Fruit fly (Drosophila melanogaster) whole organism, embryonic: ENCODE measurements around the gene CG32079.

ENCODE experiments used
- ATbp ChIP-seq: fragments of 200-800 bp; sonication (Bioruptor generic); optimal IDR thresholded peaks from 2 replicates; lab custom pipeline; 2017; ENCODE audit warnings: missing biosample characterization, mild to moderate bottlenecking, missing genetic modification characterization, missing genetic modification reagents
- Adf1 ChIP-seq: fragments of 200-800 bp; sonication (Bioruptor generic); IDR thresholded peaks from 2 replicates; pipeline ENCODE4 v1.3.6; 2022; ENCODE audit warnings: missing biosample characterization, missing genetic modification characterization
- CG11504 ChIP-seq: fragments of 200-800 bp; sonication (Bioruptor generic); optimal IDR thresholded peaks from 3 replicates; lab custom pipeline; 2019; ENCODE audit warnings: missing biosample characterization, mild to moderate bottlenecking, missing genetic modification characterization, moderate library complexity
- CG11723 ChIP-seq: fragments of 200-800 bp; sonication (Bioruptor generic); optimal IDR thresholded peaks from 2 replicates; lab custom pipeline; 2017; ENCODE audit warnings: missing biosample characterization, mild to moderate bottlenecking, missing genetic modification characterization
- CG1233 ChIP-seq: fragments of 200-800 bp; sonication (Bioruptor generic); optimal IDR thresholded peaks from 4 replicates; lab custom pipeline; 2018; ENCODE audit warnings: missing biosample characterization, mild to moderate bottlenecking, missing genetic modification characterization
- CG12744 ChIP-seq: fragments of 200-800 bp; sonication (Bioruptor generic); optimal IDR thresholded peaks from 2 replicates; lab custom pipeline; 2016; ENCODE audit warnings: missing biosample characterization, missing genetic modification characterization
- CG12942 ChIP-seq: fragments of 200-800 bp; sonication (Bioruptor generic); optimal IDR thresholded peaks from 3 replicates; lab custom pipeline; 2016; ENCODE audit warnings: missing biosample characterization, missing genetic modification characterization
- CG13775 ChIP-seq: fragments of 200-800 bp; sonication (Bioruptor generic); optimal IDR thresholded peaks from 3 replicates; lab custom pipeline; 2017; ENCODE audit warnings: missing biosample characterization, mild to moderate bottlenecking, missing genetic modification characterization
- CG14667 ChIP-seq: fragments of 200-800 bp; sonication (Bioruptor generic); IDR thresholded peaks from 2 replicates; pipeline ENCODE4 v1.3.6; 2022; ENCODE audit warnings: missing biosample characterization, missing genetic modification characterization
- CG15479 ChIP-seq: fragments of 200-800 bp; sonication (Bioruptor generic); optimal IDR thresholded peaks from 3 replicates; lab custom pipeline; 2019; ENCODE audit warnings: missing biosample characterization, mild to moderate bottlenecking, missing genetic modification characterization, moderate library complexity
- CG15696 ChIP-seq: fragments of 200-800 bp; sonication (Bioruptor generic); optimal IDR thresholded peaks from 2 replicates; lab custom pipeline; 2019; ENCODE audit warnings: missing biosample characterization, mild to moderate bottlenecking, missing genetic modification characterization, moderate library complexity
- CG1603 ChIP-seq: fragments of 200-800 bp; sonication (Bioruptor generic); optimal IDR thresholded peaks from 2 replicates; lab custom pipeline; 2019; ENCODE audit warnings: missing biosample characterization, mild to moderate bottlenecking, missing genetic modification characterization, moderate library complexity
- CG16863 ChIP-seq: fragments of 200-800 bp; sonication (Bioruptor generic); optimal IDR thresholded peaks from 3 replicates; lab custom pipeline; 2016; ENCODE audit warnings: missing biosample characterization, missing genetic modification characterization
- CG17568 ChIP-seq: fragments of 200-800 bp; sonication (Bioruptor generic); optimal IDR thresholded peaks from 2 replicates; lab custom pipeline; 2018; ENCODE audit warnings: missing biosample characterization, mild to moderate bottlenecking, missing genetic modification characterization, moderate library complexity
- CG17829 ChIP-seq: fragments of 200-800 bp; optimal IDR thresholded peaks from 2 replicates; lab custom pipeline; 2019; ENCODE audit warnings: missing biosample characterization, mild to moderate bottlenecking, missing genetic modification characterization, moderate library complexity
- CG2875 ChIP-seq: fragments of 200-800 bp; sonication (Bioruptor generic); optimal IDR thresholded peaks from 2 replicates; lab custom pipeline; 2017; ENCODE audit warnings: missing biosample characterization, mild to moderate bottlenecking, missing genetic modification characterization, missing genetic modification reagents
- CG31224 ChIP-seq: fragments of 200-800 bp; sonication (Bioruptor generic); IDR thresholded peaks from 2 replicates; pipeline ENCODE4 v1.3.6; 2022; ENCODE audit warnings: missing biosample characterization, missing genetic modification characterization
- CG3163 ChIP-seq: fragments of 200-800 bp; sonication (Bioruptor generic); optimal IDR thresholded peaks from 3 replicates; lab custom pipeline; 2016; ENCODE audit warnings: missing biosample characterization, missing genetic modification characterization
- CG43689 ChIP-seq: fragments of 200-800 bp; sonication (Bioruptor generic); IDR thresholded peaks from 2 replicates; pipeline ENCODE4 v1.3.6; 2022; ENCODE audit warnings: missing biosample characterization, missing genetic modification characterization
- CG4424 ChIP-seq: fragments of 200-800 bp; sonication (Bioruptor generic); optimal IDR thresholded peaks from 3 replicates; lab custom pipeline; 2016; ENCODE audit warnings: missing biosample characterization, missing genetic modification characterization
- CG4730 ChIP-seq: fragments of 200-800 bp; sonication (Bioruptor generic); IDR thresholded peaks from 2 replicates; pipeline ENCODE4 v1.3.6; 2022; ENCODE audit warnings: missing biosample characterization, missing genetic modification characterization
- CG6854 ChIP-seq: fragments of 200-800 bp; sonication (Bioruptor generic); optimal IDR thresholded peaks from 3 replicates; lab custom pipeline; 2017; ENCODE audit warnings: missing biosample characterization, mild to moderate bottlenecking, missing genetic modification characterization
- CG7786 ChIP-seq: fragments of 200-800 bp; sonication (Bioruptor generic); optimal IDR thresholded peaks from 2 replicates; lab custom pipeline; 2016; ENCODE audit warnings: missing biosample characterization, missing genetic modification characterization
- CG8478 ChIP-seq: fragments of >200 bp; optimal IDR thresholded peaks from 2 replicates; lab custom pipeline; 2018
- CG8944 ChIP-seq: fragments of 200-800 bp; sonication (Bioruptor generic); optimal IDR thresholded peaks from 3 replicates; lab custom pipeline; 2016; ENCODE audit warnings: missing biosample characterization, missing genetic modification characterization
- CG9609 ChIP-seq: fragments of 200-800 bp; sonication (Bioruptor generic); optimal IDR thresholded peaks from 3 replicates; lab custom pipeline; 2016; ENCODE audit warnings: missing biosample characterization, missing genetic modification characterization
- CG9727 ChIP-seq: fragments of 200-800 bp; sonication (Bioruptor generic); optimal IDR thresholded peaks from 3 replicates; lab custom pipeline; 2017; ENCODE audit warnings: missing biosample characterization, mild to moderate bottlenecking, missing genetic modification characterization
- Ets97D ChIP-seq: fragments of 200-800 bp; sonication (Bioruptor generic); optimal IDR thresholded peaks from 3 replicates; lab custom pipeline; 2016; ENCODE audit warnings: missing biosample characterization, missing genetic modification characterization
- MBD-R2 ChIP-seq: fragments of 200-800 bp; sonication (Bioruptor generic); IDR thresholded peaks from 2 replicates; pipeline ENCODE4 v1.3.6; 2022; ENCODE audit warnings: missing biosample characterization, missing genetic modification characterization
- NC2α ChIP-seq: fragments of 200-800 bp; sonication (Bioruptor generic); optimal IDR thresholded peaks from 2 replicates; lab custom pipeline; 2016; ENCODE audit warnings: missing biosample characterization, missing genetic modification characterization
- Nf-YA ChIP-seq: fragments of 200-800 bp; sonication (Bioruptor generic); IDR thresholded peaks from 2 replicates; pipeline ENCODE4 v1.3.6; 2022; ENCODE audit warnings: missing biosample characterization, missing genetic modification characterization
- Opbp ChIP-seq: fragments of 200-800 bp; sonication (Bioruptor generic); IDR thresholded peaks from 3 replicates; pipeline ENCODE4 v1.3.6; 2022; ENCODE audit warnings: missing biosample characterization, missing genetic modification characterization; ENCODE audit not compliant: partially characterized antibody
- Sox102F ChIP-seq: fragments of 200-800 bp; sonication (Bioruptor generic); optimal IDR thresholded peaks from 2 replicates; lab custom pipeline; 2018; ENCODE audit warnings: missing biosample characterization, mild to moderate bottlenecking, missing genetic modification characterization, moderate library complexity
- Xbp1 ChIP-seq: fragments of 200-800 bp; sonication (Bioruptor generic); optimal IDR thresholded peaks from 3 replicates; lab custom pipeline; 2016; ENCODE audit warnings: missing biosample characterization, mild to moderate bottlenecking, missing genetic modification characterization
- bab2 ChIP-seq: fragments of 200-800 bp; sonication (Bioruptor generic); optimal IDR thresholded peaks from 2 replicates; lab custom pipeline; 2016; ENCODE audit warnings: missing biosample characterization, missing genetic modification characterization
- bbx ChIP-seq: fragments of 200-800 bp; sonication (Bioruptor generic); IDR thresholded peaks from 2 replicates; pipeline ENCODE4 v1.3.6; 2022; ENCODE audit warnings: missing biosample characterization, missing genetic modification characterization; ENCODE audit not compliant: partially characterized antibody
- cad ChIP-seq: fragments of >200 bp; optimal IDR thresholded peaks from 2 replicates; lab custom pipeline; 2017; ENCODE audit warnings: missing biosample characterization, missing genetic modification characterization
- ci ChIP-seq: fragments of 200-800 bp; sonication (Bioruptor generic); IDR thresholded peaks from 3 replicates; pipeline ENCODE4 v1.3.6; 2022; ENCODE audit warnings: missing biosample characterization, missing genetic modification characterization
- crc ChIP-seq: fragments of 200-800 bp; sonication (Bioruptor generic); optimal IDR thresholded peaks from 2 replicates; lab custom pipeline; 2016; ENCODE audit warnings: missing biosample characterization, missing genetic modification characterization
- eve ChIP-seq, 2 experiments: fragments of >200 bp; optimal IDR thresholded peaks; 2 replicates each; lab custom pipeline; 2017; ENCODE audit warnings: missing biosample characterization in 2 of 2, missing genetic modification characterization in 2 of 2
- fu2 ChIP-seq: fragments of 200-800 bp; sonication (Bioruptor generic); optimal IDR thresholded peaks from 2 replicates; lab custom pipeline; 2016; ENCODE audit warnings: missing biosample characterization, missing genetic modification characterization
- gcm2 ChIP-seq: fragments of 200-800 bp; sonication (Bioruptor generic); optimal IDR thresholded peaks from 2 replicates; lab custom pipeline; 2016; ENCODE audit warnings: missing biosample characterization, missing genetic modification characterization
- grn ChIP-seq: fragments of 200-800 bp; sonication (Bioruptor generic); optimal IDR thresholded peaks from 3 replicates; lab custom pipeline; 2017; ENCODE audit warnings: missing biosample characterization, missing genetic modification characterization
- hb ChIP-seq: fragments of 200-800 bp; sonication (Bioruptor generic); IDR thresholded peaks from 3 replicates; pipeline ENCODE4 v1.3.6; 2022; ENCODE audit warnings: missing biosample characterization, missing genetic modification characterization; ENCODE audit not compliant: partially characterized antibody
- insv ChIP-seq, 2 experiments: fragments of 200-800 bp; sonication (Bioruptor generic); optimal IDR thresholded peaks; 3 replicates each; lab custom pipeline; 2016 to 2018; ENCODE audit warnings: missing biosample characterization in 2 of 2, missing genetic modification characterization in 2 of 2
- org-1 ChIP-seq: fragments of 200-800 bp; sonication (Bioruptor generic); optimal IDR thresholded peaks from 2 replicates; lab custom pipeline; 2017; ENCODE audit warnings: missing biosample characterization, missing genetic modification characterization
- otp ChIP-seq: fragments of 200-800 bp; sonication (Bioruptor generic); IDR thresholded peaks from 3 replicates; pipeline ENCODE4, ENCODE4 v1.3.6; 2022; ENCODE audit warnings: missing biosample characterization, missing genetic modification characterization
- pho ChIP-seq: fragments of 200-800 bp; sonication (Bioruptor generic); optimal IDR thresholded peaks from 2 replicates; lab custom pipeline; 2016; ENCODE audit warnings: missing biosample characterization, missing genetic modification characterization
- tin ChIP-seq: fragments of 200-800 bp; sonication (Bioruptor generic); optimal IDR thresholded peaks from 3 replicates; lab custom pipeline; 2016; ENCODE audit warnings: missing biosample characterization, missing genetic modification characterization
- wdn ChIP-seq: fragments of 200-800 bp; sonication (Bioruptor generic); IDR thresholded peaks from 2 replicates; pipeline ENCODE4 v1.3.6; 2022; ENCODE audit warnings: missing biosample characterization, missing genetic modification characterization
- zf30C ChIP-seq: fragments of 200-800 bp; sonication (Bioruptor generic); optimal IDR thresholded peaks from 3 replicates; lab custom pipeline; 2018; ENCODE audit warnings: missing biosample characterization, mild to moderate bottlenecking, missing genetic modification characterization
- zfh2 ChIP-seq: fragments of 200-800 bp; sonication (Bioruptor generic); optimal IDR thresholded peaks from 2 replicates; lab custom pipeline; 2016; ENCODE audit warnings: missing biosample characterization, missing genetic modification characterization

CG32079 gene

dm6 chr3L:11047877-11048276 lies 22.5 kb downstream of the CG32079 start (continued):
- TF ChIP-seq Adf1 (GFP tag; lab: Robert Waterston, UW) (peak; percentile 19; the same call in 1 of the 2 replicates), bbx (GFP tag; lab: Robert Waterston, UW) (no peak), CG2875 (GFP tag; lab: Kevin White, UChicago) (peak; percentile 64), Xbp1 (peak; percentile 89), CG12744 (GFP tag; lab: Kevin White, UChicago) (peak; percentile 85), fu2 (GFP tag; lab: Kevin White, UChicago) (peak; percentile 45), CG8944 (GFP tag; lab: Kevin White, UChicago) (peak; percentile 86), CG43689 (GFP tag; lab: Robert Waterston, UW) (peak; percentile 50; the same call in 1 of the 2 replicates), CG4424 (GFP tag; lab: Kevin White, UChicago) (peak; percentile 74), hb (no peak), Opbp (GFP tag; lab: Robert Waterston, UW) (peak; percentile 54; the same call in 1 of the 3 replicates), ATbp (GFP tag; lab: Kevin White, UChicago) (peak; percentile 65), CG15696 (tag; lab: Kevin White, UChicago) (peak; percentile 79), gcm2 (GFP tag; lab: Kevin White, UChicago) (no peak), Nf-YA (peak; percentile 46; the same call in 1 of the 2 replicates), grn (GFP tag; lab: Kevin White, UChicago) (no peak), CG9609 (GFP tag; lab: Kevin White, UChicago) (peak; percentile 76), cad (no peak), eve (GFP tag; optimal IDR thresholded peaks at IDR 0.05; lab: Kevin White, UChicago) (no peak), CG13775 (GFP tag; lab: Kevin White, UChicago) (peak; percentile 51), CG3163 (GFP tag; lab: Kevin White, UChicago) (peak; percentile 64), tin (peak; percentile 83), CG6854 (peak; percentile 46), CG1233 (GFP tag; lab: Kevin White, UChicago) (peak; percentile 68), CG1603 (tag; lab: Kevin White, UChicago) (peak; percentile 82), Sox102F (GFP tag; lab: Kevin White, UChicago) (peak; percentile 70), zf30C (GFP tag; lab: Kevin White, UChicago) (no peak), CG16863 (GFP tag; lab: Kevin White, UChicago) (peak; percentile 81), CG11723 (peak; percentile 65), CG15479 (GFP tag; lab: Kevin White, UChicago) (no peak), CG31224 (GFP tag; lab: Robert Waterston, UW) (peak; percentile 39; the same call in 1 of the 2 replicates), ci (GFP tag; lab: Robert Waterston, UW) (peak; percentile 93), wdn (GFP tag; lab: Robert Waterston, UW) (no peak), CG11504 (peak; percentile 74), org-1 (GFP tag; lab: Kevin White, UChicago) (peak; percentile 15), Ets97D (peak; percentile 36), CG14667 (GFP tag; lab: Robert Waterston, UW) (peak; percentile 72), NC2α (GFP tag; lab: Kevin White, UChicago) (peak; percentile 76), crc (GFP tag; lab: Kevin White, UChicago) (no peak), CG9727 (GFP tag; lab: Kevin White, UChicago) (peak; percentile 68), CG12942 (GFP tag; lab: Kevin White, UChicago) (peak; percentile 57), insv (GFP tag; optimal IDR thresholded peaks at IDR 0.05; lab: Kevin White, UChicago) (peak; percentile 8 to 91), CG17829 (tag; lab: Kevin White, UChicago) (peak; percentile 82), CG17568 (peak; percentile 47), CG4730 (GFP tag; lab: Robert Waterston, UW) (peak; percentile 52; the same call in 1 of the 2 replicates), bab2 (GFP tag; lab: Kevin White, UChicago) (peak; percentile 78), zfh2 (no peak), MBD-R2 (GFP tag; lab: Robert Waterston, UW) (peak; percentile 30; the same call in 1 of the 2 replicates), pho (GFP tag; lab: Kevin White, UChicago) (peak; percentile 21), CG8478 (lab: Kevin White, UChicago) (no peak), CG7786 (GFP tag; lab: Kevin White, UChicago) (peak; percentile 65), otp (GFP tag; lab: Robert Waterston, UW) (peak; percentile 90)
